Worm (Caenorhabditis elegans): Measurements from ENCODE around the gene C48B4.13.

Gene C48B4.13

DNA sequence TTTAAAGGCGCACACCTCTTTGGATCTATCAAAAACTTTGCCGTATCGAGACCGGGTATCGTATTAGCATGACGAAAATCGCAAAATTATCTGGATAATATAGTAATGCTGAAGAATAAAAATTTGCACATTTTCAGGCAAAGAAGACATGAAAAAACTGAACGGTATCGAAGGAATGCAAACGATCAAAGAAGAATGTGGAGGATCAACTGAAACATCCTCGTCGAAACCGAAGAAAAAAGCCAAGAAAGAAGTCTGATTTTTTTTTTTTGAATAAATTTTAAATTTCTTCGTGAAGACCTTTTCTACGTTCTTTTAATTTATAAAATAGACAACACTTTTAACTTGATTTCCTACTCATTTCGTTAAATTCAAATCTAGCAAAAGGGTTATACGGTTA is 23.7 kb upstream of the C48B4.13 start, which contains the start of gene ZK1098.12:
Gene ZK1098.12, plus strand, starts transcription at position 301 of the 400 bp plus-strand sequence.
- no peak for TF ChIP-seq tab-1 (GFP tag; IDR thresholded peaks at IDR 0.05)
- no peak for TF ChIP-seq ref-1 (GFP tag; conservative IDR thresholded peaks at IDR 0.05)
- no peak for TF ChIP-seq klf-2 (GFP tag; conservative IDR thresholded peaks at IDR 0.05)
- TF ChIP-seq flt-1 (GFP tag; IDR thresholded peaks at IDR 0.05), result no peak
- TF ChIP-seq T22C8.4 (GFP tag; IDR thresholded peaks at IDR 0.05), result no peak
- no peak for TF ChIP-seq cog-1 (tag; optimal IDR thresholded peaks at IDR 0.05)
- TF ChIP-seq ztf-23 (GFP tag; IDR thresholded peaks at IDR 0.05), result no peak
- no peak for TF ChIP-seq med-1 (GFP tag; optimal IDR thresholded peaks at IDR 0.05; ENCODE audit: insufficient read depth)
- no peak for TF ChIP-seq ztf-29 (GFP tag; IDR thresholded peaks at IDR 0.05)

DNA sequence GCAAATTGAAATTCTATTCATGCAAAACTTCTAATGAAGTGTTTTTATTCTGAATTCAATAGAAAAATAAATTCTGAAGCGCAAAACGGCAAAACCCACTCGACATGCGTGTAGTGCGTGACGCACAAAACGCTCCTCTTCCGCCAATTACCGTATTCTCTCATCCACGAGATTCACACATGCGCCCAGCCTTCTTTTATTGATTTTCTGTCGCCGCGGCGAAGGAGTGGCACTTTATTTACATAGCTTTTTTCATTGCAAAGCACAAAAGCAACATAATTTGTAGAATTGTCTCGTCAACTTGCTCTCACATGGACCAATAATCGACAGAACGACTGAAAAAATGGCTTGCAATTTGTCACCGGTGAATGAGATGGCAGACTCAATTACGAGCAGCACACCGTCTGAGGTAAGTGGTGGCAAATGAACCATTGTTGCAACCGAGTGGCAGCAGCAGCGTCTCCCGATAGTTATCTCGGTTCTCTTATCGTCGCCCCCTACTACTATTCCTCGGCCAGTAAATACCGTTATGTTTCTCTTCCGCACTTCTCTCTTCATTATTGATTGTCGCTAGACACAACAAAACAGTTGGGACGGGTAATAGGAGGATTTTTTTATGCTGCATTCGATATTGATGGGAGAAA is 22.4 kb upstream of the C48B4.13 start, which contains the start of gene unc-16:
Gene unc-16, plus strand, starts transcription at position 243 of the 644 bp plus-strand sequence.
- TF ChIP-seq T22C8.4 (GFP tag; IDR thresholded peaks at IDR 0.05) (peak; percentile 90), ztf-29 (GFP tag; IDR thresholded peaks at IDR 0.05) (no peak), med-1 (GFP tag; optimal IDR thresholded peaks at IDR 0.05; ENCODE audit: insufficient read depth) (no peak), klf-2 (GFP tag; conservative IDR thresholded peaks at IDR 0.05) (no peak), ref-1 (GFP tag; conservative IDR thresholded peaks at IDR 0.05) (no peak), ztf-23 (GFP tag; IDR thresholded peaks at IDR 0.05) (peak; percentile 70), tab-1 (GFP tag; IDR thresholded peaks at IDR 0.05) (no peak), flt-1 (GFP tag; IDR thresholded peaks at IDR 0.05) (0 out of 2 replicates have a peak, but pooled peaks have one; percentile 63), cog-1 (tag; optimal IDR thresholded peaks at IDR 0.05) (peak; percentile 47)

DNA sequence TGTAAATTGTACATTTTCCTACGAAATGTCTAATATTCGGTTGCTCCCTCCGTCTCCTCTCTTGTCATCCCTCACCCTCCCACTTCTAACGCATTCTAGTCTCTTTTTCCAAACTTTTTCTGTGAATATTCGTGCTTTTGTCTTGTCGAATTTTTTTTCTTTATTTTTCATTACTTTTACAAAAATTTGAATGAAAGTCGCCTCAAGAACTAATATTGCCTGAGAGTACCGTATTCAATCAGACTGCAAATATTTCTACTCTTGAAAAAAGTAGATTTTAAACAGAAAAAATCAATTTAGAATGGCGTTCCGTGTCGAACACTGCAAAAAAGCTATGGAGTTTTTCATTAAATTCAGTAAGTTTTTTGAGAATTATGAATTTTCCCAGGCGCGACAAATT is 12.3 kb upstream of the C48B4.13 start, which contains the start of gene ZK1098.11:
Gene ZK1098.11, plus strand, starts transcription at position 301 of the 400 bp plus-strand sequence.
- TF ChIP-seq ref-1 (GFP tag; conservative IDR thresholded peaks at IDR 0.05), result no peak
- no peak for TF ChIP-seq T22C8.4 (GFP tag; IDR thresholded peaks at IDR 0.05)
- no peak for TF ChIP-seq med-1 (GFP tag; optimal IDR thresholded peaks at IDR 0.05; ENCODE audit: insufficient read depth)

DNA sequence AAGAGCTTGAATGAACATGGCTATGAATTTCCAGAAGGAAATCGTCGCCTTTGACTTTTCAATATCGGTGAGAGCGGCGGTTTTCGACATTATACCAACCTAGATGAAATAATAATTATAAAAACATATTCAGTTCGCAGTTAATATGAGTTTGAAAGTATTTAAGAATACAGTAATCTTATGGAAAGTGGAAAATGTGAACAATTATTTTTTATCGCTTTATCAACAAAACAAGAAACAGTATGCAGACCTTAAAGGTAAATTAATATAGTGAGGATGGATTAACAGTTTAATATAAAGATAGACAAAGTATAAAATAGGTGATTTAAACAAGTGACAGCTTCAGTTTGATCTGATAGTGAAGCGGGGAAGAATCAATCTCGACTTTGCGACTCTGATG is 10.1 kb upstream of the C48B4.13 start, which contains the start of gene C48B4.6:
Gene C48B4.6, minus strand, starts transcription at position 101 of the 400 bp plus-strand sequence.
- no peak for TF ChIP-seq klf-2 (GFP tag; conservative IDR thresholded peaks at IDR 0.05)
- no peak for TF ChIP-seq ztf-23 (GFP tag; IDR thresholded peaks at IDR 0.05)
- TF ChIP-seq med-1 (GFP tag; optimal IDR thresholded peaks at IDR 0.05; ENCODE audit: insufficient read depth), result no peak
- no peak for TF ChIP-seq ztf-29 (GFP tag; IDR thresholded peaks at IDR 0.05)
- no peak for TF ChIP-seq T22C8.4 (GFP tag; IDR thresholded peaks at IDR 0.05)
- TF ChIP-seq ref-1 (GFP tag; conservative IDR thresholded peaks at IDR 0.05), result no peak
- no peak for TF ChIP-seq cog-1 (tag; optimal IDR thresholded peaks at IDR 0.05)
- TF ChIP-seq tab-1 (GFP tag; IDR thresholded peaks at IDR 0.05), result no peak
- no peak for TF ChIP-seq flt-1 (GFP tag; IDR thresholded peaks at IDR 0.05)

DNA sequence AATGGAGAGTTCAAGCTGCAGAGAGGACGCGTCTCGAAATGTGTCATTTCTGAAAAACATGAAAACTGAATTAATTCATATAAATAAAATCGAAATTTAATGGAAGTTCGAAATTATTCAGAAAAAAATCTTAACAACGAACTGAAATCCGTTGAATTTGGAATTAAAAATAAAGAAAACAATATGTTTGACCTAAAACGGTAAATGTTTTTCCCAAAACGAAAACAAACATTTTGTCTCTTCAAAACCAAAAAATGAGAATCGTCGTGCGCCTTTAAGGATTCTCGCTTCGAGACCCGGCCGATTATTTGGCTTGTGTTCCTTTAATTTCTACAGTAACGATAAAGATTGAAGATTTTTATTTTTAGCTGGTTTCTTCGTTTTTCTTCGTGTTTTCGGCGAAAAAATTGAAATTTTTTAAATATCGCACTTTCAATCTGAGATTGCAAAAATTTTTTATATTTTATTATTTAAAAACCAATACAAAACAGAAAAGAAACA is 9.1 kb upstream of the C48B4.13 start, which contains the start of gene C48B4.7:
Gene C48B4.7, minus strand, starts transcription at position 51 of the 501 bp plus-strand sequence.
- no peak for TF ChIP-seq ztf-23 (GFP tag; IDR thresholded peaks at IDR 0.05)

DNA sequence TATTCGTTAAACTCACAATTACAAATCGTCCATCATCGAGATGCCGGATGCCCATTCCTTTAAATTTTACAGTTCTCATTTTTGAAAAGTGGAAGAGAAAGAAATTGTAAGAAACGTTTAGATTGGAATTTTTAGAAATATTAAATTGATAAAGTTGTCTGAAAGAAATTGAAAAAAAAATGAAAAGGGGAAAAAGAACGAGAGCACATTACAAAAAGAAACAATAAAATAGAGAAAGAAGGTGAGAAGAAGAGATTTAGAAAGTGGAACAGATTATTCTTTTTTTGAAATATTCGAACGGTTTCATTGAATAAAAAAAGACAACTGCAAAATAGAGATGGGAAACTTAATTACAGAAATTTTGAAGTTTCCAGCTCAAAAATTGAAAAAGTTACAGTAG is 7.4 kb upstream of the C48B4.13 start, which contains the start of gene C48B4.8:
Gene C48B4.8, minus strand, starts transcription at position 101 of the 400 bp plus-strand sequence.
- TF ChIP-seq flt-1 (GFP tag; IDR thresholded peaks at IDR 0.05) (no peak), klf-2 (GFP tag; conservative IDR thresholded peaks at IDR 0.05) (no peak), ref-1 (GFP tag; conservative IDR thresholded peaks at IDR 0.05) (no peak), tab-1 (GFP tag; IDR thresholded peaks at IDR 0.05) (no peak), T22C8.4 (GFP tag; IDR thresholded peaks at IDR 0.05) (no peak), ztf-23 (GFP tag; IDR thresholded peaks at IDR 0.05) (no peak), med-1 (GFP tag; optimal IDR thresholded peaks at IDR 0.05; ENCODE audit: insufficient read depth) (no peak), cog-1 (tag; optimal IDR thresholded peaks at IDR 0.05) (no peak), ztf-29 (GFP tag; IDR thresholded peaks at IDR 0.05) (no peak)

DNA sequence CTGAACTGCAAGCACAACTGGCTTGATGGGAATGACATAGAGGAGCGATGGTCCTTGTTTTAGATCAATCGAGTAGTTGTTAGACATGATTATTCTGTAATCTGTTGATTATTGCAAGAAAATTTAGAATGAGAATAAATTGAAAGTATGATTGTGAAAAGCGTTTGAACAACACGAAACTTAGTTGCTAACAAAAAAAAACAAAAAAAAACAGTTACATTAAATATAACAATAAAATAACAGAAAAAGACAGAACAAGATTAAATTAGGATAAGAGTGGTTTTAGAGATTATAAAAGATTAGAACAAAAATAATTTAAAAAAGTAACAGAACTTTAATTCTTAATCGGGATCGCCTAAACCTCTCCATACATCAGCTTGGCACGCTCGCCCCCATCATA is 5.3 kb upstream of the C48B4.13 start, which contains the start of gene C48B4.9:
Gene C48B4.9, minus strand, starts transcription at position 101 of the 400 bp plus-strand sequence.
- TF ChIP-seq ref-1 (GFP tag; conservative IDR thresholded peaks at IDR 0.05) (no peak), ztf-29 (GFP tag; IDR thresholded peaks at IDR 0.05) (no peak), flt-1 (GFP tag; IDR thresholded peaks at IDR 0.05) (no peak), tab-1 (GFP tag; IDR thresholded peaks at IDR 0.05) (no peak)

DNA sequence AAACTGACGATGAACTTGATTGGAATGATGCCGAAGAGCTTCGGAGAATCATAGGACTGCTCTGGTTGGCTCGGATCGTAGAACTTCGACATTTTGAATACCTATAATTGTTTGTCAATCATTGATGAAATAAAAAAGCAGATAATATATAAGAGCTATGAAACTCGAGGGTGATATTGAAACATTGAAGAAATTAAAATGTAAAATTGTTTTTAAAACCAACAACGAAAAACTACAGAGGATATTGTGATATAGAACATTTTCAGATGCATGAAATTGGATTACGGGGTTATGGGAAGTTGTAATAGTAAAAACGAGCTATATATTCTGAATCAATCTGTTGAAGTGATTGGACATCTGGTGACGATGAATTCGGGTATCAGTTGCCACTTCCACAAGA is 4.1 kb upstream of the C48B4.13 start, which contains the start of gene C48B4.10:
Gene C48B4.10, minus strand, starts transcription at position 101 of the 400 bp plus-strand sequence.
- TF ChIP-seq flt-1 (GFP tag; IDR thresholded peaks at IDR 0.05) (no peak), cog-1 (tag; optimal IDR thresholded peaks at IDR 0.05) (no peak), tab-1 (GFP tag; IDR thresholded peaks at IDR 0.05) (no peak), klf-2 (GFP tag; conservative IDR thresholded peaks at IDR 0.05) (no peak), T22C8.4 (GFP tag; IDR thresholded peaks at IDR 0.05) (no peak), ref-1 (GFP tag; conservative IDR thresholded peaks at IDR 0.05) (no peak), ztf-23 (GFP tag; IDR thresholded peaks at IDR 0.05) (no peak), ztf-29 (GFP tag; IDR thresholded peaks at IDR 0.05) (no peak), med-1 (GFP tag; optimal IDR thresholded peaks at IDR 0.05; ENCODE audit: insufficient read depth) (no peak)

DNA sequence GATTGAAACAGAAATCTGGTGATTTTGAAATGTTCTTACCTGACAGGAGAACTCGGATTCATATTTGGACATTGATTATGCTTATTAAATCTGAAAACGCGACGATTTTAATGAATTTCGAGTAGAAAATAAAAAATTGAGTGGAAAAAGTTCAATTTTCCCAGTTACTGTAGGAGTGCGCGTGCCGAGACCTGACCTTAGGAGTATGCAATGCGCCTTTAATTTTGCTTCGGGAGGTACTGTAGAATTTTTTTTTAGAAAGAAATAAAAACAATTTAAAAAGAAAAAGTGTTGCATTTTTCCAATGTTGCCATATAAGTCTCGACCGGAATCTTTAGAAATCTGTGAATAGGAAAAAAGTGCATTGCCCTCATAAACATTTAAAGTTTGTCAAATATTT is 2.6 kb upstream of the C48B4.13 start, which contains the start of gene C48B4.11:
Gene C48B4.11, minus strand, starts transcription at position 143 of the 400 bp plus-strand sequence.
- TF ChIP-seq ref-1 (GFP tag; conservative IDR thresholded peaks at IDR 0.05) (no peak), tab-1 (GFP tag; IDR thresholded peaks at IDR 0.05) (no peak), cog-1 (tag; optimal IDR thresholded peaks at IDR 0.05) (no peak)

DNA sequence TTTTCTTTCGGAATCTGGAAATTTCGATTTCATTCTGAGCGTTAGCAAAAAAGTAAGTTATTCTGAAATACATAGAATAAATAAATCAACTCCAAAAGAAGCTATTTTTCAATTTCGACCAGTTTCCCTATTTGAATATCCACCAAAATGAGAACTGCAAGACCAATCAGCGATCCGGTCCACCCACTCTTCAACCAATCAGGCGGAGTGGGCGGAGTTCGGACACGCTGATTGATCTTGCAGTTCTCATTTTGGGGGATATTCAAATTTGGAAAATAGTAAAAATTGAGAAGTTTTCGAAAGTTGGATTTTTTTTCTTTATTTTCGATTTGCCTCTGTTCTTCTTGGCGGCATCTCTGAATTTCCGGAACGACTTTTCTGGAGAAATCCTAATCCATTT is 2.3 kb downstream of the C48B4.13 start:
- TF ChIP-seq flt-1 (GFP tag; IDR thresholded peaks at IDR 0.05) (no peak), ref-1 (GFP tag; conservative IDR thresholded peaks at IDR 0.05) (no peak), cog-1 (tag; optimal IDR thresholded peaks at IDR 0.05) (no peak)
